Fruit fly (Drosophila melanogaster) whole organism, embryonic: Measurements from ENCODE around the gene Smug.

Experiments used
- CG15479 ChIP-seq: fragments of 200-800 bp; sonication (Bioruptor generic); optimal IDR thresholded peaks from 3 replicates; lab custom pipeline; 2019; ENCODE audit warnings: missing biosample characterization, mild to moderate bottlenecking, missing genetic modification characterization, moderate library complexity
- CG1832 ChIP-seq: fragments of 200-800 bp; sonication (Bioruptor generic); optimal IDR thresholded peaks from 2 replicates; lab custom pipeline; 2017; ENCODE audit warnings: missing biosample characterization, mild to moderate bottlenecking, missing genetic modification characterization, inconsistent platforms
- CG5180 ChIP-seq: fragments of 200-800 bp; sonication (Bioruptor generic); optimal IDR thresholded peaks from 3 replicates; lab custom pipeline; 2017; ENCODE audit warnings: missing biosample characterization, missing genetic modification characterization, mild to moderate bottlenecking, moderate library complexity, missing genetic modification reagents
- NK7.1 ChIP-seq: fragments of 200-800 bp; sonication (Bioruptor generic); optimal IDR thresholded peaks from 3 replicates; lab custom pipeline; 2016; ENCODE audit warnings: missing biosample characterization, missing genetic modification characterization
- pan ChIP-seq, 4 experiments: fragments of >200 bp in 3 of 4; fragments of 200-800 bp in 1 of 4; sonication (Bioruptor generic) in 1 of 4; optimal IDR thresholded peaks in 3 of 4; IDR thresholded peaks in 1 of 4; 2 replicates each; pipeline versions ENCODE4 v1.3.6 to Lab custom; 2017 to 2022; ENCODE audit warnings: missing biosample characterization in 2 of 4, missing genetic modification characterization in 2 of 4, mixed read lengths in 1 of 4

DNA sequence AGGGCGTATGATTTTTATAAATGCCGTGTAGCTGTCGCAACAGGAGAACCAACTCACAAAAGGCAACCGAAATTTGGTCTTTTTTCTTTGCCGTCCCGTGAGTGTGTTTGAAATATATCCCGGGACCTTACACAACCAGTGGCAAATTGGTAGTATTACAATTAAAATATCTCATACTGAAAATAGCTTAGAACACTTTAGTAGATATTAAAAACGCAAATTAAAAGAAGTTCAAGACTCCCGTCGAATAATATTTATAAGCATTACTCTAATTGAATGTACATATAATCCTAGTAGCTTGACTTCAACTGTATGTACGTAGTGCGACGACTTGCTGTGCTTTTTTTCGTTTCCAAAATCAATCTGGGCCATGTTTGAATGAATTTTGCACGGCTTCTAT lies 27.8 kb downstream of the Smug start:
- TF ChIP-seq pan (optimal IDR thresholded peaks at IDR 0.05; lab: Kevin White, UChicago) (no peak), pan (GFP tag; optimal IDR thresholded peaks at IDR 0.05 in 1 of 2, IDR thresholded peaks at IDR 0.05 in 1 of 2) (no peak), NK7.1 (GFP tag; lab: Kevin White, UChicago) (no peak), CG15479 (GFP tag; lab: Kevin White, UChicago) (no peak), CG1832 (GFP tag; lab: Kevin White, UChicago) (no peak), CG5180 (no peak)
